Fruit fly (Drosophila melanogaster): ENCODE data around the gene CG11327.
A peak's percentile ranks its signal among the peaks of the same experiment; 100 is the strongest.

CG11327 gene

DNA sequence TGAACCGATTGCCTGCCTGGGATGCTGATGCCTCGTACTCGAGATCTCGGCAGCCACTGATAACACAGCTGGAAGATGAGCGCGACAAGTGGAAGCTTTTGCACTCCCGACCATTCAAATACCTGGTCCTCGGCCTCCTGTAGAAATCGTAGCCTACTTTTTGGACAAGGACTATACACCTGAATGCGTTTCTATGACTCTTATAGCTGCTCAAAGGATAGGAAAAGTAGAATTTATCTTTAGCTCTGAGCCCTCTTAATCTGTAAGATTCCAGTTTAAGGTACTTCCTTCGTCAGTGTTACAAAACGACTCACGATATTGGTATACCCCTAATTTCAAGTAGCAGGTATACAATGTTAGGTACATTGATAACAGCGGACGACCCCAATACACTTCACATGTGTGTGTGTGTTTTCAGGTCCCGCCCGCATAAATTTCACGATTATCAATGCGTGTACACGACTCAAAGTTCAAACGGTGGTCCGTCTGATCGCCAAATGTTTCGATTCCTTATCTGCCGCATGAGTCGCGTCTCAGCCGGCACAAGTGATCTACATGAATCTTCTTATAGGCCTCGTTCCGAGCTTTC is 29.8 kb upstream of the CG11327 start, which contains the start of gene AkhR:
Gene AkhR, minus strand, starts transcription at position 5 of the 589 bp plus-strand sequence.
- TF ChIP-seq br (optimal IDR thresholded peaks at IDR 0.05): no peak
- peak; percentile 47 for TF ChIP-seq row (GFP tag; IDR thresholded peaks at IDR 0.05)
- peak; percentile 47 for TF ChIP-seq Med (GFP tag)
- TF ChIP-seq sug (tag; optimal IDR thresholded peaks at IDR 0.05): no peak
- peak; percentile 9 for TF ChIP-seq CG34376 (GFP tag; optimal IDR thresholded peaks at IDR 0.05)
- peak; percentile 70 for TF ChIP-seq Ets65A (GFP tag)

DNA sequence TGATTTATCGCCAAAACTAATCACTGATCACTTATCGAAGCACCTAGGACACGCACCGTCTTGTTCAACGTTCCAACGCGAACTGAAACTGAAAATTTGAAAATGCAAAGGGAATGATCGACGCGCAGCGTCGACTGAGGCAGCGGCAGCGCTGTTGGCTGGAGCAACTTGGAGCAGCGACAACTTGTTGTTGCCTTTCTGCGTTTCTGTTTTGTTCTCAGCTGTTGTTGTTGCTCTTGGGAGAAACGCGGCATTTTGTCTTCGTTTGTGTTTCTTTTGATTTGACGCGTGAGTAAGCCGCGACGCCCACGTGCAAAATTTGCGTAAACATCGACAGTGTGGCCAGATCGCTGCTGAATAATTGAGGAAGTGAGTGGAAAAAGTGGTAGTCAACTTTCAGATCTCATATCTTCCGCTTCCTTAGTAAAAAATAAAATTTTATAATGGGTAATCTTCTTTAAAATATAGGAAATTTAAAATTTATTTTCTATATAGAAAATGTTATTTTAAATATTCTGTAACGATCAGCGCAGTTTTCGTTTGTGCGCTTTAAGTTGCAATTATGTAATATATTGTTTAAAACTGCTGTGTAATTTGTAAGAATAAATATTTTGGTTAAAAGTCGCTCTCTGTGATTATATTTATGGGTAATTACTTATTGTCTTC is 22.6 kb upstream of the CG11327 start, which contains the start of gene Tsp:
Gene Tsp, minus strand, starts transcription at position 90 of the 666 bp plus-strand sequence.
- TF ChIP-seq CG13894 (tag; optimal IDR thresholded peaks at IDR 0.05) (peak; percentile 13), gro (GFP tag; optimal IDR thresholded peaks at IDR 0.05) (peak; percentile 10), Ets97D (GFP tag; optimal IDR thresholded peaks at IDR 0.05) (peak; percentile 25), otp (GFP tag; IDR thresholded peaks at IDR 0.05) (0 out of 3 replicates have a peak, but pooled peaks have one; percentile 4), CG13287 (GFP tag; IDR thresholded peaks at IDR 0.05; ENCODE audit: partially characterized antibody) (peak; percentile 62; the same call in 1 of the 2 replicates), MBD-R2 (GFP tag; IDR thresholded peaks at IDR 0.05) (no peak), phol (tag; optimal IDR thresholded peaks at IDR 0.05) (no peak), Jarid2 (GFP tag; optimal IDR thresholded peaks at IDR 0.05) (peak; percentile 79), Adf1 (GFP tag; IDR thresholded peaks at IDR 0.05) (peak; percentile 95), Optix (GFP tag; IDR thresholded peaks at IDR 0.05) (no peak), sd (tag; optimal IDR thresholded peaks at IDR 0.05) (peak; percentile 58), pros (GFP tag; optimal IDR thresholded peaks at IDR 0.05) (peak; percentile 31), NFAT (GFP tag; IDR thresholded peaks at IDR 0.05) (no peak), CG12155 (GFP tag; optimal IDR thresholded peaks at IDR 0.05) (no peak), abd-A (tag; optimal IDR thresholded peaks at IDR 0.05) (peak; percentile 64), chm (GFP tag; IDR thresholded peaks at IDR 0.05) (peak; percentile 35; the same call in 1 of the 2 replicates), Ets65A (GFP tag) (peak; percentile 30), chinmo (GFP tag; IDR thresholded peaks at IDR 0.05; ENCODE audit: partially characterized antibody) (peak; percentile 96; the same call in 3 of the 4 replicates), CG18262 (tag; optimal IDR thresholded peaks at IDR 0.05) (peak; percentile 3), CG15479 (GFP tag; optimal IDR thresholded peaks at IDR 0.05) (peak; percentile 5), CG9437 (GFP tag; optimal IDR thresholded peaks at IDR 0.05) (no peak), Bgb (GFP tag; IDR thresholded peaks at IDR 0.05; ENCODE audit: partially characterized antibody) (0 out of 2 replicates have a peak, but pooled peaks have one; percentile 18), CG4854 (GFP tag; optimal IDR thresholded peaks at IDR 0.05) (no peak), Med (GFP tag) (peak; percentile 38), grau (tag; optimal IDR thresholded peaks at IDR 0.05) (peak; percentile 11), wdn (GFP tag; IDR thresholded peaks at IDR 0.05) (no peak), hbn (GFP tag; IDR thresholded peaks at IDR 0.05; ENCODE audit: partially characterized antibody) (0 out of 2 replicates have a peak, but pooled peaks have one; percentile 35), H2.0 (GFP tag; IDR thresholded peaks at IDR 0.05) (no peak), Eip74EF (GFP tag; optimal IDR thresholded peaks at IDR 0.05) (peak in 1 of 2 experiments; percentile 64), ro (GFP tag; IDR thresholded peaks at IDR 0.05) (no peak), CG34422 (GFP tag; IDR thresholded peaks at IDR 0.05) (peak; percentile 48; the same call in 1 of the 3 replicates), CG10267 (tag; optimal IDR thresholded peaks at IDR 0.05) (peak; percentile 1), ci (GFP tag; IDR thresholded peaks at IDR 0.05) (peak; percentile 17; the same call in 1 of the 3 replicates), grn (GFP tag; optimal IDR thresholded peaks at IDR 0.05) (peak; percentile 55), kah (GFP tag; optimal IDR thresholded peaks at IDR 0.05) (peak; percentile 90), CG12391 (tag; optimal IDR thresholded peaks at IDR 0.05) (peak; percentile 10), Aef1 (GFP tag; IDR thresholded peaks at IDR 0.05) (peak; percentile 22; the same call in 1 of the 3 replicates), Atf3 (GFP tag; optimal IDR thresholded peaks at IDR 0.05) (no peak), Gug (GFP tag; IDR thresholded peaks at IDR 0.05) (no peak), Rfx (GFP tag; IDR thresholded peaks at IDR 0.05) (0 out of 2 replicates have a peak, but pooled peaks have one; percentile 23), CG32532 (GFP tag; IDR thresholded peaks at IDR 0.05) (peak; percentile 20; the same call in 1 of the 2 replicates), Myb (GFP tag; optimal IDR thresholded peaks at IDR 0.05) (no peak), sens (GFP tag) (peak; percentile 67)

Measured in whole organism, embryonic.